Fruit fly (Drosophila melanogaster) S2 (cell line): Measurements from ENCODE around the gene CG8483.

Experiments used
- CG8478 ChIP-seq: fragments of >200 bp; optimal IDR thresholded peaks from 2 replicates; lab custom pipeline; 2018
- CTCF ChIP-seq, 2 experiments: fragments of >200 bp; optimal IDR thresholded peaks; 2 replicates each; lab custom pipeline; 2018

Gene CG8483

DNA sequence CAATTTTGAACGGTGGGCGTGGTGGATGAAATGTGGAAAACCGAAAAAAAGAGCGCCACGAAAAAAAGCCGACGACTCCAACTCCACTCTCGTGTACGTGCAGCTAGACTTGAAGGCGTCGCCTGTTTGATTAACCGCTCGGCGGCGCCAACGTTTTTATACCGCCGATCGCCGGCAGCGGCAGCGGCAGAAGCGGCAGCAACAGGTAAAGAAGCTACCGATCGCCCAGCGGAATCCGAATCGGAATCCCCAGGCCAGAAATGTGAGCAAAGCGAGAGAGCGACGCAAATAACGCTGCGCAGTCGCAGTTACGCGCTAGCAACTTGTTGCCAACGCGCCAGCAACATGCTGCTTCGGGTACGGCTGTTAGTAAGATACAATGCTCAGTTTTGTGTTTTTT is at the start of gene CG8483:
TSS of gene CG8483 (minus strand) at position 119 of the 400 bp plus-strand sequence.
- TF ChIP-seq CG8478, result no peak
- no peak for TF ChIP-seq CTCF (optimal IDR thresholded peaks at IDR 0.05; lab: Kevin White, UChicago)

DNA sequence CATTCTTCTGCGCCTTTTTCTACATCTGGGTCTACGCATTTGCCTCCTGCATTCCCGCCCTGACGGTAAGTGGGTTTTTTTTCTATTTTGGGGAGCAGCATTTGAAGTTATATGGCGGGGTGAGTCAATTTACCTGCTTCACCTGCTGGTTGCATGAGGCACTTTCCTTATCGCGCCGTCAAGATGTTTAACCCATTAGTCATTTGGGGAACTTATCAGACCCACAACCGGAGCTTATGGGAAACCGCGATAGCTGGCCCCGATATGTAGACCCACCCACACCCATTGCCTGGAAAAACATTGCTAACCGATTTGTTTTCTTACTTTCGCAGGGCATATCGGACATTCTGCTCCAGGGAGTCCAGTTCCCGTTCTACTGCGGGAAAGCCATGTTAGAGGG is 47.4 kb upstream of the CG8483 start:
- TF ChIP-seq CG8478 (no peak), CTCF (optimal IDR thresholded peaks at IDR 0.05; lab: Kevin White, UChicago) (no peak)

DNA sequence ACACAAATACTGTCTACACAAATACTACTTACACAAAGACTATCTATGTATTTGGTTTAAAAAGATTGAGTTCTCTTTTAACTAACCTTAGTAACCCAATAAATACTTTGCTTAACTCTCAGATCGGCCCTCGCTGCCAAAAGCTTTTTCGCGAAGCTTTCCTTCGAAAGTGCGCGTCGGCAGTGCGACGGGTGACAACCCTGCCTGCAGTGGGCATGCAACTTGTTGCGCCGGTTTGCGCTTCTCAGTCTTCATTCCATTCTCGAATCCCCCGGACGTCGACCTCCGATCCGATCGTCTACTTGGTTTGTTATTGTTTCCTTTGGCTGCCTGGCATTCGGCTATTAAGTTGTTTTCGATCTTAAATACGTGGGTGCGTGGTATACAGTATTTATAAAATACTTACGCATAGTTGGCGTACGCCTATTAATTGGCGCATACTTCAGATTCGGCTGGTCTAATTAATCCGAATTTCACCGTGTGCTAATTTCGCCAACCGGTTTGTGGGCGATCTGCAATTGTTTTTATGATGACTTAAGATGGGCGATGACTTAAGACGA is 45.9 kb upstream of the CG8483 start, which contains the start of gene CG11686:
TSS of gene CG11686 (plus strand) at position 243 of the 560 bp plus-strand sequence.
- TF ChIP-seq CTCF (optimal IDR thresholded peaks at IDR 0.05; lab: Kevin White, UChicago), result no peak
- TF ChIP-seq CG8478, result no peak

DNA sequence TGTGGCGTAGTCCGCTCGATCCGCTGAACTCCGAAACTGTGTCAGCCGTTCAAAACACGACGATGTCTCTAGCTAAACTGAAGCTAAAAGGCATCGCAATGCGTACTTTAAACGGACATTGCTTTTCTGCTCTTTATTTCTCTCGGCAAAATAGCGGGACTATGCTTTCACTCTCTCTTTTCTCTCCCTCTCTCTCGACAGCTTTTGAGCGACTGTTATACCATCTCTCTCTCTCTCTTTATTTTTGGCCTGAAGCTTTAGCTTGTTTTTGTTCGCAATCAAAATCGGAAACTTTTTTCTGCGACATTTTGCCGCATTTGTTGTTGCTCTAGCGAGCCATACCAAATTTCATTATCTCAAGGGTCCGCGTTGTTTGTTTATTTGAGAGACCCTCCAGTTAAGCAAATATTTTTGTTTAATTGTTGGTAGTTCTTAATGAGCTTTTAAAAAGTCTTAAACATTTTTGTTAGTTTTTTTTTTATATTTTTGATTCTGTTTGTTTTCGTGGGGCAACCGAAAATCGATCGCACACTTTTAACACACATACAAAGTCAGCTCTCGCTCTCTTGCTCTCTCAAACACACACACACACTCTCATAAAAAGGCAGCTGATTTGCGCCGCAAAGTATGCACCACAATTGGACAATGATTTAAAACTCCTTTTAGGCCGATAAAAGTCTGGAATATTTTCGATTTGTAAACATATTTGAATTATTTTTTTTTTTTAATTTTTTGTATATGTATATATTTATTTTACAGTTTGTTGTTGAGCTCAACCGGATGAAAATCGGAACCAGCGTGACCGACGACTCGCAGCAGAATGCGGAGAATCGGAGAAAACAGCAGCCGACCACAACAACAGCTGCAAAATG is 44.7 kb upstream of the CG8483 start, which contains the start of gene Ace:
TSS of gene Ace (minus strand) at position 822 of the 872 bp plus-strand sequence.
- no peak for TF ChIP-seq CTCF (optimal IDR thresholded peaks at IDR 0.05; lab: Kevin White, UChicago)
- TF ChIP-seq CG8478, result no peak

DNA sequence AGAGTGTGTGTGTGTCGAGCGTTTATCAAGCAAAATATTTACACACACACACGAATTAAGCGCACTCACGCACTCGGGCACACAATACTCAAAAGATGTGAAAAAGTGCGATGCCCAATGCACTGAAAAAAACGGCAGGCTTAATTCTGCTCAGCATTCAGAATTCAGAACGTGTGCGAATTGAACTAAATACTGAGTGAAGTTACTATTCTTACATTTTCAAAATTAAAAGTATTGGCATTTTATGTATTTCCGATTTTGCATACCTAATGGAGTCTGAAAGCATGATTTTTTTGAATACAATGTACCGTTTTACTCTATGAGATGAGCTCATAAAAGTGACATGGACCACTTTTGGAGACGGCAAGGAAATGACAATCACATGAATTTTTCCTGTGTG is 42.8 kb upstream of the CG8483 start:
- TF ChIP-seq CTCF (optimal IDR thresholded peaks at IDR 0.05; lab: Kevin White, UChicago) (no peak), CG8478 (no peak)

DNA sequence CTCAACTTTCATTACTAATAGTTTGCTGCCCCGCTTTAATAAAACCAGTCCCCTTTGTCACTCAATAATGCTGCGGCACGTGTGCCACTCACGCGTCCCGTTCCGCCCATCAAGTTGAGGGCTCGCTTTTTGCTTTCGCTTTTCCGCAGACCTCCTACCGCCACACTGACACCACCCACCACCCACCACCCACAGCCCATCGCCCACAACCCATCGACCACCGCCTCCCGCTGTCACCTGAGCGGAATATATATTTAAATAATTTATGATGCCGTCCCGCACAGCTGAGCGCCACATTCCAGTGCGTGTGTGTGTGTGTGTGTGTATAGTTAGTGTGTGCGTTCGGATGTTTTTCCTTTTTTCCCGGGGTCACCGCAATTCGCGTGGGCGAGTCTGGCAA is 27.5 kb upstream of the CG8483 start:
- no peak for TF ChIP-seq CTCF (optimal IDR thresholded peaks at IDR 0.05; lab: Kevin White, UChicago)
- TF ChIP-seq CG8478, result no peak

DNA sequence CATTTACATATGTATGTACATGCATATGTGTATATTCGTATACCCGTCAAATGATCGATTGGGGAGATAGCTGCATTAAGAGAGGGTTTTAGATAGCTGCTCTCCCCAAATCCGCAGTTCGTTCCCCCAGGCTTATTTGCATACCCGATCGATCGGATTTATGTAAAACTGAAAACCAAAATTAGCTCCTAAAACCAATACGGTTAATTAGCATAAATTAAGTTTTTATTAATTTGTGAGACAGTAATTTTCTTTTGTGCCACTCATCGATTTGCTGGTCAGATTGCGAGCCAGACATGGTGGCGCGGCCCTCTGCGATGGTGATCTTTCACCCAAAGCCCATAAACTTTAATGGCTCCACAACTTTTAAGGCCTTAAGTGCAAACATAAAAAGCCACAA is 16.9 kb upstream of the CG8483 start:
- TF ChIP-seq CG8478 (no peak), CTCF (optimal IDR thresholded peaks at IDR 0.05; lab: Kevin White, UChicago) (no peak)

DNA sequence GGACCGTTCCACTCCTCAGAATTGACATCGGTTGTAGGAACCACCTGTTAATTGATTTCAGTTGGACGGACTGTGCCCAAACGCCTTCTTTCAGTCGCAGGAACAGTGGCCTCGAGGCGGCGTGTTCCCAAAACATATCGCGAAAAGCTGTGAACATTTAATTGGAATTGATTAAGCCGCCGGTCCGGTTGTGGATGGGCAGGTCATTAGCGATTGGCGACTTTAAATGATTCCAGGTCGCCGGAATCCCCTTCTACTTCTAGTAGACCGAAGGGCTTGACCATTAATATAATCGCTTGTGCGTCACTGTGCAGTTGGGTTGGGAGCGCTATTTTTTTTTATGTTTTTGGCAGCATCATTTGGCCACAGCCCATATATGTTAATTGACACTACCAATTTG is 7.6 kb upstream of the CG8483 start:
- TF ChIP-seq CTCF (optimal IDR thresholded peaks at IDR 0.05; lab: Kevin White, UChicago), result no peak
- no peak for TF ChIP-seq CG8478

DNA sequence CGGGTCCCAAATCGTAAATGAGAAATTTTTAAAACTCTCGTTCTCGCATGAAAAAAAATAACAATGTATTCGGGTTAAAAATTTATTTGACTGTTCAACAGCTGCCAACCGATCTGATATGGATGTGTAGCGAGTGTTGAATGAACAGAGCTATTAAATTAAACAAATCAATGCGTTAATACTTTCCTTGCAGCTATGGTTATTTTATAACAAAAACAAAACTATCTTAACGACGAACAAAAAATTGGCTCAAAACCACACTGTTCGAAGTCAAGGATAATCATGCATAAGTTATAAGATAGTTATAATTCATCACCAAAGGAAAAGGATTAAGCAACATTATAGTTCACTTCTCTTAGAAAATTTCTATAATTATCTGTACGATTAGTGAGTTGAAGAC is 6.2 kb upstream of the CG8483 start, which contains the start of gene CG8476:
TSS of gene CG8476 (minus strand) at position 101 of the 400 bp plus-strand sequence.
- TF ChIP-seq CTCF (optimal IDR thresholded peaks at IDR 0.05; lab: Kevin White, UChicago) (no peak), CG8478 (no peak)

DNA sequence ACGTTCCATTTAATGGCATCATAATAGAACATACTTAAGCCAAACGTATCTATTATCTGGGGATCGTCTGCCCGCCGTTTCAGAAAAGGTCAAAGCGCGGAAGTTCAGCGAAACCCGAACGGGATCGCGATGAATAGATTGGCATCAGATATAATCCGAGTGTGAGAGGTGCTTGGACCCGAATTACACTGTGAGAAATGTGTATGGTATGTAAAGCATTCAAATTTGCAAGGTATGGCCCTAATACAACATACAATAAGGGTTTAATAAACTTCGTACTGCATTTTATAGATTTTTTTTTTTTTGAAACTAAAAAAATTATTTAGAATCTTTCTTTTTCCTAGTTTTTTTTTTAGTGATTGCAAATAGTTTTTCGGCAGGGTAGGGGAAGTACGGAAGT is 4.5 kb upstream of the CG8483 start:
- no peak for TF ChIP-seq CTCF (optimal IDR thresholded peaks at IDR 0.05; lab: Kevin White, UChicago)
- no peak for TF ChIP-seq CG8478

- TF ChIP-seq CTCF (optimal IDR thresholded peaks at IDR 0.05; lab: Kevin White, UChicago), result no peak
- TF ChIP-seq CG8478, result no peak
These were observed 835 bp upstream of the CG8483 start for dm6 chr3R:13215100-13215499.

DNA sequence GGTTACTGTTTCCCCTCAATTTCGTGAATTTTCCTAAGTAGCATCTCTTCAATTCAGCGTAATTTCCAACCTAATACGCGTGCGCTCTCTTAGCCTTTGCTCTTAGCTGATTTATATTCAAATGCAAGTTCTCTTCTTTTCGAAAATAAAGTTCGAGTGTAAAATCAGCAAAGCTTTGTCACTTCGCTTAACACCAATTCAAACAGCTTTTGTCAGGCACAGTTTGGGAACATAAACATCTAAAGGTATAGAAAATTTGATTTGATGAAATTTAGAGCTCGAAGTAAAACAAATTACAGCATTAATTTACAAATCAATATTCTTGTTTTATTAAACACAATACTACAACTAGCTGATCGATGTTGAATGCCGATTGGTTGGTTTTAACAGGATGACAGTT is 5.8 kb downstream of the CG8483 start:
- TF ChIP-seq CTCF (optimal IDR thresholded peaks at IDR 0.05; lab: Kevin White, UChicago) (no peak), CG8478 (no peak)

dm6 chr3R:13200402-13200801 is 13.9 kb downstream of the CG8483 start:
- TF ChIP-seq CG8478 (no peak), CTCF (optimal IDR thresholded peaks at IDR 0.05; lab: Kevin White, UChicago) (no peak)

- TF ChIP-seq CTCF (optimal IDR thresholded peaks at IDR 0.05; lab: Kevin White, UChicago), result no peak
- no peak for TF ChIP-seq CG8478
These were observed 23.0 kb downstream of the CG8483 start, which contains the start of gene CG8141 for dm6 chr3R:13191299-13191698. Gene CG8141, plus strand, starts transcription at chr3R:13191599.

DNA sequence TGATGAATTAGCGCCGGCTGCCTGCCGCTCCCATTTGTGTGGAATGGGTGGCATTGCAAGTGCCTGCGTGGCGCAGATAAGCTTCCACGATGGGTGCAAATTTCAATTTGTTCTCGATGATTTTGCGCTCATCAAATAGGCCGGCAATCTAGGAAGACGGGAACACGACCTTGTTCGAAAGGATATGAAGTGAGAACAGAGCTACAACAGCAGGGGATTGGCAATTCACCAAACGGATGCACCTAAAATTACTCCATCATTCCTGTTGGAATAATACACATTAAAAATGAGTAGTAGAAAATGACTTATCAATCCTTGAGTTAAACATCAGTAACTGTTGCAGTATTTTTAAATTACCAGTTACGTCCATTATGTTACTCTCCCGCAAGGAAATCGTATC is 26.0 kb downstream of the CG8483 start, which contains the start of gene CG14380:
TSS of gene CG14380 (plus strand) at position 301 of the 400 bp plus-strand sequence.
- TF ChIP-seq CG8478 (no peak), CTCF (optimal IDR thresholded peaks at IDR 0.05; lab: Kevin White, UChicago) (no peak)

DNA sequence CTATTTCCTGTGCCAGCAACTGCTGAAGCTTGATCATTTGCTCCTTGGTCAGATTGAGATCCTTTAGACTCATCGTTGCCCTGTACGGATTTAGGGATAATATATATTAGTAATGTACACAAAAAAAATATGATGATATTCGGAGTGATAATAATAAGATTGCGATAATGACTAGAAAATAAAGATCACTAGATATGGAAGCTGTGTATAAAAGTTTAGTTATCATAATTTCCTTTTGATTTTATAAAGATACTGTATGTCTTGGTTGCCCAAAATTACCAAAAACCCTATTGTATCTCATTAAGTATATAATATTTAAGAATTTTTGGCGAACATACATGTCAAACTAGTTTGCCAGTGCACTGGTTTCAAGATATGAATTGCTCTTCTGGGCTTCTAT is 27.9 kb downstream of the CG8483 start, which contains the start of gene CG8508:
TSS of gene CG8508 (minus strand) at position 101 of the 400 bp plus-strand sequence.
- TF ChIP-seq CG8478 (no peak), CTCF (optimal IDR thresholded peaks at IDR 0.05; lab: Kevin White, UChicago) (no peak)
